Worm (Caenorhabditis elegans): ENCODE measurements around the gene C10C6.3.

- TF ChIP-seq pha-4 (tag; optimal IDR thresholded peaks at IDR 0.05), result no peak
- TF ChIP-seq Y22D7AL.16 (tag; optimal IDR thresholded peaks at IDR 0.05), result no peak
- no peak for TF ChIP-seq ceh-19 (GFP tag; optimal IDR thresholded peaks at IDR 0.05)
- no peak for TF ChIP-seq C08G9.2 (tag; optimal IDR thresholded peaks at IDR 0.05)
- no peak for TF ChIP-seq unc-55 (GFP tag; optimal IDR thresholded peaks at IDR 0.05)
- TF ChIP-seq che-1 (tag; optimal IDR thresholded peaks at IDR 0.05), result no peak
- no peak for TF ChIP-seq elt-2 (tag; optimal IDR thresholded peaks at IDR 0.05)
- TF ChIP-seq fkh-10 (GFP tag; optimal IDR thresholded peaks at IDR 0.05), result no peak
- TF ChIP-seq elt-4 (tag; optimal IDR thresholded peaks at IDR 0.05), result no peak
- TF ChIP-seq ceh-22 (tag; optimal IDR thresholded peaks at IDR 0.05), result no peak
- TF ChIP-seq ceh-2 (tag; optimal IDR thresholded peaks at IDR 0.05), result no peak
- no peak for TF ChIP-seq fkh-6 (tag; optimal IDR thresholded peaks at IDR 0.05)
- TF ChIP-seq tbx-2 (tag; optimal IDR thresholded peaks at IDR 0.05), result no peak
Measured at ce11 chrIV:11467413-11467812, 2.4 kb upstream of the C10C6.3 start, which contains the start of gene C10C6.7.
